Worm (Caenorhabditis elegans): ENCODE measurements around the gene sir-2.2.

DNA sequence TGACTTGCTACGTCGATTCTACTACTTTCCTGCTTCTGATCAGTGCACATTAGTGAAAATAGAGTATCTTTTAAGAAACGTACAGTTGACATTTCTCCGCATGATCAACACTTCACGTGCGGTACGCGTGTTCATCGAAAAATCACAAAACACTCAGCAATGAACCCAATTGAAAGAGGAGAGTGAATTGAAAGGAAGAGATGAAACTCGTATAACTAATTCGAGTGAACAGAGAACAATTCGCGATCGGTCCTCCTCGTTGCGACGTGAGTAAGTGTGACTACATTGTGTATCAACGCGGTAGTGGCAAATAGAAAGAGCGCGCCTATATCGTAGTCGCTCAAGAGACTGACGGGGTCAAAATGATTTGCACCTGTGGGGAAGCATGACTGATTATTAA lies 25.7 kb downstream of the sir-2.2 start:
- TF ChIP-seq pqm-1 (tag; optimal IDR thresholded peaks at IDR 0.05): no peak
- no peak for TF ChIP-seq hlh-15 (tag; optimal IDR thresholded peaks at IDR 0.05)
- no peak for TF ChIP-seq ceh-48 (tag; optimal IDR thresholded peaks at IDR 0.05)
- no peak for TF ChIP-seq ceh-22 (tag; optimal IDR thresholded peaks at IDR 0.05)
- TF ChIP-seq unc-55 (GFP tag; optimal IDR thresholded peaks at IDR 0.05): no peak
- TF ChIP-seq ama-1 (optimal IDR thresholded peaks at IDR 0.05): no peak
- no peak for TF ChIP-seq ceh-45 (GFP tag; IDR thresholded peaks at IDR 0.05)
- TF ChIP-seq nhr-232 (tag; optimal IDR thresholded peaks at IDR 0.05): no peak
- TF ChIP-seq nfya-1 (tag; optimal IDR thresholded peaks at IDR 0.05): no peak
- no peak for TF ChIP-seq ceh-18 (tag; optimal IDR thresholded peaks at IDR 0.05)
- TF ChIP-seq dve-1 (tag; optimal IDR thresholded peaks at IDR 0.05): no peak
